Worm (Caenorhabditis elegans): Measurements from ENCODE around the gene T28A11.16.

T28A11.16 gene

ce11 chrV:3288134-3288533 is 29.1 kb upstream of the T28A11.16 start:
- TF ChIP-seq ceh-79 (tag; optimal IDR thresholded peaks at IDR 0.05) (no peak), bed-1 (GFP tag; IDR thresholded peaks at IDR 0.05) (peak; percentile 76; the same call in 1 of the 2 replicates), lin-26 (GFP tag; IDR thresholded peaks at IDR 0.05) (no peak), D2030.7 (GFP tag; IDR thresholded peaks at IDR 0.05) (no peak), F33H1.4 (GFP tag; IDR thresholded peaks at IDR 0.05) (no peak), dox-1 (GFP tag; IDR thresholded peaks at IDR 0.05) (no peak), snpc-3.4 (tag; optimal IDR thresholded peaks at IDR 0.05) (no peak), B0035.1 (tag; optimal IDR thresholded peaks at IDR 0.05) (no peak), snpc-4 (GFP tag; optimal IDR thresholded peaks at IDR 0.05) (no peak), snpc-4 (tag; optimal IDR thresholded peaks at IDR 0.05) (no peak), egl-18 (GFP tag; IDR thresholded peaks at IDR 0.05) (peak; percentile 52; the same call in 1 of the 2 replicates), attf-3 (GFP tag; conservative IDR thresholded peaks at IDR 0.05) (no peak), chd-7 (tag; optimal IDR thresholded peaks at IDR 0.05) (no peak), die-1 (tag; optimal IDR thresholded peaks at IDR 0.05) (no peak)

- no peak for TF ChIP-seq cebp-2 (GFP tag; IDR thresholded peaks at IDR 0.05)
- no peak for TF ChIP-seq D2030.7 (GFP tag; IDR thresholded peaks at IDR 0.05)
- TF ChIP-seq F37B4.10 (GFP tag; IDR thresholded peaks at IDR 0.05) = no peak
- no peak for TF ChIP-seq ztf-6 (GFP tag; IDR thresholded peaks at IDR 0.05)
- no peak for TF ChIP-seq Y53G8AR.9 (GFP tag; conservative IDR thresholded peaks at IDR 0.05)
- no peak for TF ChIP-seq madf-6 (GFP tag; IDR thresholded peaks at IDR 0.05)
- TF ChIP-seq ceh-79 (tag; optimal IDR thresholded peaks at IDR 0.05) = no peak
- TF ChIP-seq F55B11.4 (tag; optimal IDR thresholded peaks at IDR 0.05; ENCODE audit: borderline replicate concordance, insufficient read depth) = no peak
- TF ChIP-seq Y67H2A.10 (GFP tag; conservative IDR thresholded peaks at IDR 0.05) = no peak
- no peak for TF ChIP-seq lsy-27 (tag; optimal IDR thresholded peaks at IDR 0.05; ENCODE audit: borderline replicate concordance, insufficient read depth)
- TF ChIP-seq tbx-9 (tag; optimal IDR thresholded peaks at IDR 0.05; ENCODE audit: borderline replicate concordance) = no peak
- no peak for TF ChIP-seq F57A8.1 (GFP tag; optimal IDR thresholded peaks at IDR 0.05)
- no peak for TF ChIP-seq hsf-1 (GFP tag; IDR thresholded peaks at IDR 0.05)
- no peak for TF ChIP-seq nfyb-1 (GFP tag; IDR thresholded peaks at IDR 0.05)
- TF ChIP-seq dpff-1 (tag; optimal IDR thresholded peaks at IDR 0.05) = no peak
- TF ChIP-seq ztf-22 (GFP tag; optimal IDR thresholded peaks at IDR 0.05) = no peak
- no peak for TF ChIP-seq chd-7 (tag; optimal IDR thresholded peaks at IDR 0.05)
Measured at ce11 chrV:3287330-3287729, 28.3 kb upstream of the T28A11.16 start, which contains the start of gene F35F10.7. Gene F35F10.7 (minus strand): TSS chrV:3287430.

ce11 chrV:3284629-3285028 is 25.6 kb upstream of the T28A11.16 start, which contains the start of gene F35F10.5:
Gene F35F10.5 (plus strand): TSS chrV:3284929.
- TF ChIP-seq ceh-27 (GFP tag; optimal IDR thresholded peaks at IDR 0.05) = no peak
- TF ChIP-seq Y53F4B.3 (GFP tag; IDR thresholded peaks at IDR 0.05) = no peak
- TF ChIP-seq Y56A3A.18 (GFP tag; IDR thresholded peaks at IDR 0.05) = no peak

ce11 chrV:3282957-3283356 is 23.9 kb upstream of the T28A11.16 start, which contains the start of gene str-64:
Gene str-64 (plus strand): TSS chrV:3283257.
- TF ChIP-seq mxl-1 (tag; optimal IDR thresholded peaks at IDR 0.05) (no peak), D2030.7 (GFP tag; IDR thresholded peaks at IDR 0.05) (no peak), aptf-3 (GFP tag; IDR thresholded peaks at IDR 0.05) (no peak), snpc-1.1 (tag; optimal IDR thresholded peaks at IDR 0.05; ENCODE audit: insufficient read depth) (no peak), fkh-3 (tag; optimal IDR thresholded peaks at IDR 0.05) (no peak), pha-4 (tag; optimal IDR thresholded peaks at IDR 0.05) (no peak), ceh-79 (tag; optimal IDR thresholded peaks at IDR 0.05) (no peak), C17E4.6 (GFP tag; IDR thresholded peaks at IDR 0.05) (no peak)
